Worm (Caenorhabditis elegans) whole organism, L1 larva: ENCODE measurements around the gene puf-7.

Experiments used
- ceh-82 ChIP-seq, 3 experiments: fragments of 150-350 bp in 1 of 3; sonication (generic microtip) in 2 of 3; optimal IDR thresholded peaks; 2 replicates each; lab custom pipeline; 2014 to 2017; ENCODE audit warnings: missing biosample characterization in 3 of 3, missing genetic modification characterization in 3 of 3
- fkh-10 ChIP-seq: sonication (generic microtip); optimal IDR thresholded peaks from 2 replicates; lab custom pipeline; 2017; ENCODE audit warnings: missing biosample characterization, missing genetic modification reagents, missing genetic modification characterization
- fos-1 ChIP-seq: fragments of 150-350 bp; optimal IDR thresholded peaks from 2 replicates; lab custom pipeline; 2014; ENCODE audit warnings: missing biosample characterization, missing genetic modification characterization
- lin-13 ChIP-seq: fragments of 150-350 bp; optimal IDR thresholded peaks from 2 replicates; lab custom pipeline; 2014; ENCODE audit warnings: missing biosample characterization, missing genetic modification reagents, missing genetic modification characterization
- lsy-2 ChIP-seq, 2 experiments: fragments of 150-350 bp; optimal IDR thresholded peaks; 2 replicates each; lab custom pipeline; 2014; ENCODE audit warnings: missing biosample characterization in 2 of 2, missing genetic modification characterization in 2 of 2
- nhr-20 ChIP-seq: sonication (generic microtip); optimal IDR thresholded peaks from 2 replicates; lab custom pipeline; 2016; ENCODE audit warnings: mild to moderate bottlenecking, missing genetic modification characterization, missing compliant biosample characterization
- skn-1 ChIP-seq: fragments of 150-350 bp; optimal IDR thresholded peaks from 2 replicates; lab custom pipeline; 2014; ENCODE audit warnings: missing biosample characterization, missing genetic modification characterization

DNA sequence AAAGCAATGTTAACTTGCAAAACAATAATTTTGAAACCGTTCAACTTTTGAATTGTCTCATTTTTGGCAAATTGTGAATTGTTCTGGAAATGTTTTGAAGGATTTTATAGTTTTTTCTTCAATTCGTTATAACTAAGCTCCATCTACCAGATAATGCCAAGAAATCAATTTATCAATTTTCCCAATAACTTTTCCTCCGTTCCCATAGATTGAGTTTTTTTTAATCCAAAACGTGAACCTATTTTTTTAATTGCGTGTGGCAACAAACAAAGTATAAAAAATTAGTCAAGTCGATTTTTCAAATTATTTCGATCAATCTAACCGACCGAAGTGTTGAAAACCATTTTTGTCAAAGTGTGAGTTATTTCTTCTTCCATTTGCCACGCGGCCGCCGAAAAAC, 33.8 kb upstream of the puf-7 start, which contains the start of gene Y4C6A.4:
- TF ChIP-seq skn-1, result no peak
- no peak for TF ChIP-seq fkh-10 (GFP tag; lab: Kevin White, UChicago)
- TF ChIP-seq lsy-2 (tag; optimal IDR thresholded peaks at IDR 0.05; lab: Kevin White, UChicago), result no peak
- TF ChIP-seq lin-13, result no peak
- no peak for TF ChIP-seq ceh-82 (tag; optimal IDR thresholded peaks at IDR 0.05; lab: Kevin White, UChicago)
- TF ChIP-seq nhr-20 (tag; lab: Kevin White, UChicago), result no peak
- no peak for TF ChIP-seq fos-1
